Fruit fly (Drosophila melanogaster) whole organism, embryonic: ENCODE measurements around the gene CG17572.

Experiments used
- Abd-B ChIP-seq: fragments of 200-800 bp; sonication (Bioruptor generic); optimal IDR thresholded peaks from 2 replicates; lab custom pipeline; 2018; ENCODE audit warnings: missing biosample characterization, mild to moderate bottlenecking, missing genetic modification characterization, moderate library complexity
- CG10147 ChIP-seq: fragments of 200-800 bp; sonication (Bioruptor generic); optimal IDR thresholded peaks from 2 replicates; lab custom pipeline; 2019; ENCODE audit warnings: missing biosample characterization, mild to moderate bottlenecking, missing genetic modification characterization, moderate library complexity
- CG10267 ChIP-seq: fragments of 200-800 bp; sonication (Bioruptor generic); optimal IDR thresholded peaks from 2 replicates; lab custom pipeline; 2018; ENCODE audit warnings: missing biosample characterization, mild to moderate bottlenecking, missing genetic modification characterization, moderate library complexity
- CG11723 ChIP-seq: fragments of 200-800 bp; sonication (Bioruptor generic); optimal IDR thresholded peaks from 2 replicates; lab custom pipeline; 2017; ENCODE audit warnings: missing biosample characterization, mild to moderate bottlenecking, missing genetic modification characterization
- CG13894 ChIP-seq: fragments of 200-800 bp; sonication (Bioruptor generic); optimal IDR thresholded peaks from 3 replicates; lab custom pipeline; 2018; ENCODE audit warnings: missing biosample characterization, mild to moderate bottlenecking, missing genetic modification characterization, moderate library complexity
- CG18011 ChIP-seq: fragments of 200-800 bp; sonication (Bioruptor generic); optimal IDR thresholded peaks from 2 replicates; lab custom pipeline; 2017; ENCODE audit warnings: missing biosample characterization, missing genetic modification characterization, mild to moderate bottlenecking, moderate library complexity, missing genotype
- CG31388 ChIP-seq: fragments of 200-800 bp; sonication (Bioruptor generic); optimal IDR thresholded peaks from 2 replicates; lab custom pipeline; 2016; ENCODE audit warnings: missing biosample characterization, missing genetic modification characterization
- CG33557 ChIP-seq: fragments of 200-800 bp; sonication (Bioruptor generic); optimal IDR thresholded peaks from 2 replicates; lab custom pipeline; 2019; ENCODE audit warnings: missing biosample characterization, mild to moderate bottlenecking, missing genetic modification characterization, moderate library complexity
- CG3847 ChIP-seq: fragments of 200-800 bp; sonication (Bioruptor generic); IDR thresholded peaks from 2 replicates; pipeline ENCODE4 v1.3.6; 2022; ENCODE audit warnings: missing biosample characterization, missing genetic modification characterization
- CG42726 ChIP-seq: fragments of 200-800 bp; sonication (Bioruptor generic); IDR thresholded peaks from 2 replicates; pipeline ENCODE4 v1.3.6; 2022; ENCODE audit warnings: missing biosample characterization, missing genetic modification characterization; ENCODE audit not compliant: partially characterized antibody
- CG4328 ChIP-seq: fragments of 200-800 bp; sonication (Bioruptor generic); optimal IDR thresholded peaks from 3 replicates; lab custom pipeline; 2017; ENCODE audit warnings: missing biosample characterization, missing genetic modification reagents, missing genetic modification characterization
- CG4820 ChIP-seq: fragments of 200-800 bp; sonication (Bioruptor generic); optimal IDR thresholded peaks from 3 replicates; lab custom pipeline; 2016; ENCODE audit warnings: missing biosample characterization, missing genetic modification characterization
- CG6175 ChIP-seq: fragments of 200-800 bp; sonication (Bioruptor generic); IDR thresholded peaks from 3 replicates; pipeline ENCODE4 v1.3.6; 2022; ENCODE audit warnings: missing biosample characterization, missing genetic modification characterization
- CG6254 ChIP-seq: fragments of 200-800 bp; sonication (Bioruptor generic); optimal IDR thresholded peaks from 3 replicates; lab custom pipeline; 2017; ENCODE audit warnings: mild to moderate bottlenecking, missing biosample characterization, missing genetic modification reagents, missing genetic modification characterization
- CG6683 ChIP-seq: fragments of 200-800 bp; sonication (Bioruptor generic); optimal IDR thresholded peaks from 2 replicates; lab custom pipeline; 2017; ENCODE audit warnings: missing biosample characterization, mild to moderate bottlenecking, missing genetic modification characterization, missing genetic modification reagents
- CG6813 ChIP-seq: fragments of 200-800 bp; sonication (Bioruptor generic); optimal IDR thresholded peaks from 2 replicates; lab custom pipeline; 2017; ENCODE audit warnings: missing biosample characterization, missing genetic modification characterization, mild to moderate bottlenecking, moderate library complexity, missing genetic modification reagents
- CG7372 ChIP-seq: fragments of 200-800 bp; sonication (Bioruptor generic); IDR thresholded peaks from 2 replicates; pipeline ENCODE4 v1.3.6; 2022; ENCODE audit warnings: missing biosample characterization, missing genetic modification characterization
- CG7786 ChIP-seq: fragments of 200-800 bp; sonication (Bioruptor generic); optimal IDR thresholded peaks from 2 replicates; lab custom pipeline; 2016; ENCODE audit warnings: missing biosample characterization, missing genetic modification characterization
- CG7839 ChIP-seq: fragments of 200-800 bp; sonication (Bioruptor generic); optimal IDR thresholded peaks from 3 replicates; lab custom pipeline; 2018; ENCODE audit warnings: missing biosample characterization, mild to moderate bottlenecking, missing genetic modification characterization, moderate library complexity
- CG7928 ChIP-seq: fragments of 200-800 bp; sonication (Bioruptor generic); optimal IDR thresholded peaks from 2 replicates; lab custom pipeline; 2017; ENCODE audit warnings: missing biosample characterization, mild to moderate bottlenecking, missing genetic modification characterization
- CG9876 ChIP-seq: fragments of 200-800 bp; sonication (Bioruptor generic); optimal IDR thresholded peaks from 2 replicates; lab custom pipeline; 2016; ENCODE audit warnings: missing biosample characterization, missing genetic modification characterization
- CHES-1-like ChIP-seq: fragments of 200-800 bp; sonication (Bioruptor generic); optimal IDR thresholded peaks from 2 replicates; lab custom pipeline; 2016; ENCODE audit warnings: missing biosample characterization, missing genetic modification characterization
- D19B ChIP-seq: fragments of 200-800 bp; sonication (Bioruptor generic); optimal IDR thresholded peaks from 2 replicates; lab custom pipeline; 2017; ENCODE audit warnings: missing biosample characterization, mild to moderate bottlenecking, missing genetic modification characterization
- Dbx ChIP-seq: fragments of 200-800 bp; sonication (Bioruptor generic); IDR thresholded peaks from 3 replicates; pipeline ENCODE4 v1.3.6; 2022; ENCODE audit warnings: missing biosample characterization, missing genetic modification characterization
- Drgx ChIP-seq: fragments of 200-800 bp; sonication (Bioruptor generic); IDR thresholded peaks from 2 replicates; pipeline ENCODE4 v1.3.6; 2022; ENCODE audit warnings: missing biosample characterization, missing genetic modification characterization
- Hsf ChIP-seq: fragments of 200-800 bp; sonication (Bioruptor generic); optimal IDR thresholded peaks from 3 replicates; lab custom pipeline; 2016; ENCODE audit warnings: missing biosample characterization, missing genetic modification characterization
- MESR4 ChIP-seq: fragments of 200-800 bp; sonication (Bioruptor generic); optimal IDR thresholded peaks from 2 replicates; lab custom pipeline; 2018; ENCODE audit warnings: missing biosample characterization, mild to moderate bottlenecking, missing genetic modification characterization, moderate library complexity
- Max ChIP-seq: fragments of 200-800 bp; sonication (Bioruptor generic); optimal IDR thresholded peaks from 2 replicates; lab custom pipeline; 2016; ENCODE audit warnings: missing biosample characterization, mild to moderate bottlenecking, missing genetic modification characterization
- Neu2 ChIP-seq: fragments of 200-800 bp; sonication (Bioruptor generic); optimal IDR thresholded peaks from 3 replicates; lab custom pipeline; 2016; ENCODE audit warnings: missing biosample characterization, missing genetic modification characterization, borderline replicate concordance
- Ptx1 ChIP-seq: fragments of 200-800 bp; sonication (Bioruptor generic); IDR thresholded peaks from 2 replicates; pipeline ENCODE4 v1.3.6; 2022; ENCODE audit warnings: missing biosample characterization, missing genetic modification characterization
- Rx ChIP-seq: fragments of 200-800 bp; sonication (Bioruptor generic); IDR thresholded peaks from 2 replicates; pipeline ENCODE4 v1.3.6; 2022; ENCODE audit warnings: missing biosample characterization, missing genetic modification characterization
- Ssrp ChIP-seq: fragments of 200-800 bp; sonication (Bioruptor generic); optimal IDR thresholded peaks from 2 replicates; lab custom pipeline; 2018; ENCODE audit warnings: missing biosample characterization, mild to moderate bottlenecking, missing genetic modification characterization, moderate library complexity
- Vsx1 ChIP-seq: fragments of 200-800 bp; sonication (Bioruptor generic); optimal IDR thresholded peaks from 2 replicates; lab custom pipeline; 2017; ENCODE audit warnings: missing biosample characterization, mild to moderate bottlenecking, missing genetic modification characterization, missing genetic modification reagents
- ems ChIP-seq: fragments of 200-800 bp; sonication (Bioruptor generic); optimal IDR thresholded peaks from 3 replicates; lab custom pipeline; 2016; ENCODE audit warnings: missing biosample characterization, missing genetic modification characterization
- jing ChIP-seq: fragments of 200-800 bp; sonication (Bioruptor generic); optimal IDR thresholded peaks from 2 replicates; lab custom pipeline; 2018; ENCODE audit warnings: missing biosample characterization, mild to moderate bottlenecking, missing genetic modification characterization
- lbe ChIP-seq: fragments of 200-800 bp; sonication (Bioruptor generic); optimal IDR thresholded peaks from 2 replicates; lab custom pipeline; 2016; ENCODE audit warnings: missing biosample characterization, mild to moderate bottlenecking, missing genetic modification characterization
- lmd ChIP-seq: fragments of 200-800 bp; sonication (Bioruptor generic); IDR thresholded peaks from 2 replicates; pipeline ENCODE4 v1.3.6; 2022; ENCODE audit warnings: missing biosample characterization, missing genetic modification characterization
- repo ChIP-seq: fragments of 200-800 bp; sonication (Bioruptor generic); optimal IDR thresholded peaks from 2 replicates; lab custom pipeline; 2016; ENCODE audit warnings: missing biosample characterization, missing genetic modification characterization
- ro ChIP-seq: fragments of 200-800 bp; sonication (Bioruptor generic); IDR thresholded peaks from 2 replicates; pipeline ENCODE4 v1.3.6; 2022; ENCODE audit warnings: missing biosample characterization, missing genetic modification characterization
- row ChIP-seq: fragments of 200-800 bp; sonication (Bioruptor generic); IDR thresholded peaks from 3 replicates; pipeline ENCODE4 v1.3.6; 2022; ENCODE audit warnings: missing biosample characterization, missing genetic modification characterization
- sc ChIP-seq, 3 experiments: fragments of >200 bp in 2 of 3; fragments of 200-800 bp in 1 of 3; sonication (Bioruptor generic) in 1 of 3; optimal IDR thresholded peaks; 2 replicates in 2 of 3; 3 replicates in 1 of 3; lab custom pipeline; 2017; ENCODE audit warnings: mild to moderate bottlenecking in 1 of 3, missing biosample characterization in 1 of 3, missing genetic modification characterization in 1 of 3, missing genetic modification reagents in 1 of 3
- scrt ChIP-seq: fragments of 200-800 bp; sonication (Bioruptor generic); optimal IDR thresholded peaks from 2 replicates; lab custom pipeline; 2018; ENCODE audit warnings: missing biosample characterization, mild to moderate bottlenecking, missing genetic modification characterization, moderate library complexity
- sima ChIP-seq: fragments of 200-800 bp; sonication (Bioruptor generic); optimal IDR thresholded peaks from 2 replicates; lab custom pipeline; 2016; ENCODE audit warnings: missing biosample characterization, missing genetic modification characterization
- slbo ChIP-seq: fragments of 200-800 bp; sonication (Bioruptor generic); IDR thresholded peaks from 2 replicates; pipeline ENCODE4 v1.3.6; 2022; ENCODE audit warnings: missing biosample characterization, missing genetic modification characterization
- slp2 ChIP-seq: fragments of 200-800 bp; sonication (Bioruptor generic); optimal IDR thresholded peaks from 2 replicates; lab custom pipeline; 2016; ENCODE audit warnings: missing biosample characterization, missing genetic modification characterization
- ssp ChIP-seq: fragments of 200-800 bp; sonication (Bioruptor generic); IDR thresholded peaks from 2 replicates; pipeline ENCODE4 v1.3.6; 2022; ENCODE audit warnings: missing biosample characterization, missing genetic modification characterization
- tio ChIP-seq: fragments of 200-800 bp; sonication (Bioruptor generic); optimal IDR thresholded peaks from 2 replicates; lab custom pipeline; 2017; ENCODE audit warnings: missing biosample characterization, missing genetic modification characterization, inconsistent platforms
- trh ChIP-seq: fragments of 200-800 bp; sonication (Bioruptor generic); optimal IDR thresholded peaks from 2 replicates; lab custom pipeline; 2016; ENCODE audit warnings: missing biosample characterization, missing genetic modification characterization
- vvl ChIP-seq: fragments of 200-800 bp; sonication (Bioruptor generic); IDR thresholded peaks from 2 replicates; pipeline ENCODE4 v1.3.6; 2022; ENCODE audit warnings: missing biosample characterization, missing genetic modification characterization
- wor ChIP-seq: fragments of 200-800 bp; sonication (Bioruptor generic); IDR thresholded peaks from 2 replicates; pipeline ENCODE4 v1.3.6; 2022; ENCODE audit warnings: missing biosample characterization, missing genetic modification characterization

Gene CG17572

dm6 chr2L:19045111-19045560 is 28.8 kb downstream of the CG17572 start, which contains the start of the genes Ttc19 and Acn (continued):
- TF ChIP-seq Abd-B (GFP tag; lab: Kevin White, UChicago) (peak; percentile 82), vvl (GFP tag; lab: Robert Waterston, UW) (peak; percentile 92), sc (optimal IDR thresholded peaks at IDR 0.05; lab: Kevin White, UChicago) (no peak), sc (GFP tag; optimal IDR thresholded peaks at IDR 0.05; lab: Kevin White, UChicago) (peak; percentile 32), CG10147 (GFP tag; lab: Kevin White, UChicago) (peak; percentile 84), MESR4 (GFP tag; lab: Kevin White, UChicago) (peak; percentile 80), Vsx1 (GFP tag; lab: Kevin White, UChicago) (no peak), ro (peak; percentile 8; the same call in 1 of the 2 replicates), Rx (peak; percentile 53; the same call in 1 of the 2 replicates), Hsf (GFP tag; lab: Kevin White, UChicago) (peak; percentile 91), jing (GFP tag; lab: Kevin White, UChicago) (no peak), CG33557 (peak; percentile 75), lmd (GFP tag; lab: Robert Waterston, UW) (peak; percentile 79), Ssrp (peak; percentile 78), CG7786 (GFP tag; lab: Kevin White, UChicago) (peak; percentile 91), repo (peak; percentile 84), sima (GFP tag; lab: Kevin White, UChicago) (no peak), CG7372 (GFP tag; lab: Robert Waterston, UW) (peak; percentile 77), CG18011 (peak; percentile 63), ems (peak; percentile 85), ssp (peak; percentile 82), CG6813 (peak; percentile 23), lbe (GFP tag; lab: Kevin White, UChicago) (peak; percentile 70), CG7839 (tag; lab: Kevin White, UChicago) (peak; percentile 78), slbo (GFP tag; lab: Robert Waterston, UW) (peak; percentile 89), slp2 (GFP tag; lab: Kevin White, UChicago) (peak; percentile 86), wor (GFP tag; lab: Robert Waterston, UW) (peak; percentile 65), CG11723 (GFP tag; lab: Kevin White, UChicago) (peak; percentile 43), CHES-1-like (GFP tag; lab: Kevin White, UChicago) (peak; percentile 93), CG3847 (GFP tag; lab: Robert Waterston, UW) (peak; percentile 85), CG31388 (peak; percentile 36), D19B (GFP tag; lab: Kevin White, UChicago) (peak; percentile 44), Dbx (GFP tag; lab: Robert Waterston, UW) (peak; percentile 90), CG4820 (GFP tag; lab: Kevin White, UChicago) (peak; percentile 80), Ptx1 (GFP tag; lab: Robert Waterston, UW) (peak; percentile 86), Neu2 (GFP tag; lab: Kevin White, UChicago) (peak; percentile 78), Drgx (GFP tag; lab: Robert Waterston, UW) (peak; percentile 56), CG13894 (tag; lab: Kevin White, UChicago) (no peak), CG9876 (GFP tag; lab: Kevin White, UChicago) (peak; percentile 83), scrt (GFP tag; lab: Kevin White, UChicago) (no peak), CG42726 (GFP tag; lab: Robert Waterston, UW) (peak; percentile 92), CG7928 (GFP tag; lab: Kevin White, UChicago) (peak; percentile 49), tio (GFP tag; lab: Kevin White, UChicago) (no peak), trh (peak; percentile 56), CG10267 (tag; lab: Kevin White, UChicago) (peak; percentile 94), row (GFP tag; lab: Robert Waterston, UW) (peak; percentile 96), CG6683 (GFP tag; lab: Kevin White, UChicago) (peak; percentile 24), CG4328 (GFP tag; lab: Kevin White, UChicago) (peak; percentile 75), CG6175 (GFP tag; lab: Robert Waterston, UW) (peak; percentile 61; the same call in 1 of the 3 replicates), CG6254 (GFP tag; lab: Kevin White, UChicago) (peak; percentile 50), Max (GFP tag; lab: Kevin White, UChicago) (peak; percentile 78)
